Worm (Caenorhabditis elegans): ENCODE measurements around the gene F13B12.3.

DNA sequence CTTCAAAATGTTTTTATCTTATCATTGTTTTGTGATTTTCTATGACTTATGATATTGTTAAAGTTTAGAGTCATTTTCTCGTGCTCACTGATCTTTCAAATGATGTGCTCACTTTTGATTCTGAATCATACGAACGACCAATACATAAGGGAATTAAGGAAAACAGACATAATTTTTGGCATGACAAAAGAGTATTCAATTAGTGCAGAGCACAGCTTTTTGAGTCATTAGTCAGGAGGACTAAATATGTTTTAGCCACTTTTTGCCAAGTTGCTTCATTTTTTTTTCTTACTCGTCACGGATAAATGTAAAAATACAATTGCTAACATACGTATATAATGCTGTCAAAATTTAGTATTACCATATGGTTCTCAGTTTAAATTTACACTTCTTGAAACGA lies 9.8 kb upstream of the F13B12.3 start, which contains the start of gene F13B12.2:
- TF ChIP-seq ref-1 (GFP tag; conservative IDR thresholded peaks at IDR 0.05) (no peak), flt-1 (GFP tag; IDR thresholded peaks at IDR 0.05) (no peak), T22C8.4 (GFP tag; IDR thresholded peaks at IDR 0.05) (no peak), ztf-29 (GFP tag; IDR thresholded peaks at IDR 0.05) (no peak), tab-1 (GFP tag; IDR thresholded peaks at IDR 0.05) (no peak), ztf-23 (GFP tag; IDR thresholded peaks at IDR 0.05) (no peak), med-1 (GFP tag; optimal IDR thresholded peaks at IDR 0.05; ENCODE audit: insufficient read depth) (no peak), klf-2 (GFP tag; conservative IDR thresholded peaks at IDR 0.05) (no peak)
